Fruit fly (Drosophila melanogaster): ENCODE results near the gene CG14229.

DNA sequence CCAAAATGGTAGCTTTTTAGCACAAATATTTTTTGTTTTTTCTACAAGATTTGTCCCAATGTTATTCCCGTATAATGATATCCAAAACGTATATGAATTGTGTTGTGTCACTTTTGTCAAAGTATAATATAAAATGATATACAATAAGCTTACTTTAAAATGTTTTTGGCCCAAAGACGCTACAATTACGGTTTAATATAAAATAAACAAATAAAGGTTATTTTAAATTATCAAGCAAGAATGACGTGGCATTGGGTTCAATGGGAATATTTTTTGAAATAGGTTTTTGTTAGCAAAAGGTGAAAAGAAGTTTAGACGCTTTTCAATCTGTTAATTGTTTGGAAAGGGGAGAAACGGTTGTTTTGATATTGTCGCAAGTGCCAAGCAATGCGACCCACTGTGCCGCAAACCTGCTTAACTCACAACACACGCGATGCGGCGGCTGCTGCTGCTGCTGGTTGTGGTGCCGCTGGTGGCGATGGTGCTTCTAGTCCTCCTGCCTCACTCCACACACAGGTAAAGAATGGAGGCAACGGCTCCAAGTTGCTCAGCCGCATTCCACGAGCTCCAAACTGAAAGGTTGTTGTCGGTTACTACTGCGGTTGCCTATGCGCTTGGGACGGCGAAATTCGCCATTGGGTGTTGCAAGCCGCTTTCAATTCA lies 31.7 kb downstream of the CG14229 start:
- no peak for TF ChIP-seq h (optimal IDR thresholded peaks at IDR 0.05)
- TF ChIP-seq Sin3A (optimal IDR thresholded peaks at IDR 0.05), result no peak
